Fruit fly (Drosophila melanogaster) whole organism, embryonic: Measurements from ENCODE around the gene ebd1.

ENCODE experiments used
- B-H1 ChIP-seq: fragments of 200-800 bp; sonication (Bioruptor generic); IDR thresholded peaks from 3 replicates; pipeline ENCODE4 v1.3.6; 2022; ENCODE audit warnings: missing biosample characterization, missing genetic modification characterization
- BtbVII ChIP-seq: fragments of 200-800 bp; sonication (Bioruptor generic); optimal IDR thresholded peaks from 3 replicates; lab custom pipeline; 2017; ENCODE audit warnings: missing biosample characterization, mild to moderate bottlenecking, missing genetic modification characterization
- CG10321 ChIP-seq: fragments of 200-800 bp; sonication (Bioruptor generic); IDR thresholded peaks from 2 replicates; pipeline ENCODE4 v1.3.6; 2022; ENCODE audit warnings: missing biosample characterization, missing genetic modification characterization
- CG11398 ChIP-seq: fragments of 200-800 bp; sonication (Bioruptor generic); optimal IDR thresholded peaks from 2 replicates; lab custom pipeline; 2016; ENCODE audit warnings: missing biosample characterization, missing genetic modification characterization
- CG11560 ChIP-seq: fragments of 200-800 bp; sonication (Bioruptor generic); IDR thresholded peaks from 3 replicates; pipeline ENCODE4 v1.3.6; 2022; ENCODE audit warnings: missing biosample characterization, missing genetic modification characterization
- CG13424 ChIP-seq: fragments of 200-800 bp; sonication (Bioruptor generic); optimal IDR thresholded peaks from 2 replicates; lab custom pipeline; 2019; ENCODE audit warnings: missing biosample characterization, mild to moderate bottlenecking, missing genetic modification characterization, moderate library complexity
- CG1529 ChIP-seq: fragments of 200-800 bp; sonication (Bioruptor generic); optimal IDR thresholded peaks from 3 replicates; lab custom pipeline; 2018; ENCODE audit warnings: missing biosample characterization, missing genetic modification characterization
- CG16813 ChIP-seq: fragments of 200-800 bp; sonication (Bioruptor generic); IDR thresholded peaks from 3 replicates; pipeline ENCODE4 v1.3.6; 2022; ENCODE audit warnings: missing biosample characterization, missing genetic modification characterization; ENCODE audit not compliant: partially characterized antibody
- CG17612 ChIP-seq: fragments of 200-800 bp; sonication (Bioruptor generic); IDR thresholded peaks from 2 replicates; pipeline ENCODE4 v1.3.6; 2022; ENCODE audit warnings: missing biosample characterization, missing genetic modification characterization
- CG1792 ChIP-seq: fragments of 200-800 bp; sonication (Bioruptor generic); optimal IDR thresholded peaks from 2 replicates; lab custom pipeline; 2016; ENCODE audit warnings: missing biosample characterization, missing genetic modification characterization
- CG30403 ChIP-seq: fragments of 200-800 bp; sonication (Bioruptor generic); optimal IDR thresholded peaks from 3 replicates; lab custom pipeline; 2016; ENCODE audit warnings: missing biosample characterization, missing genetic modification characterization
- CG3065 ChIP-seq: fragments of 200-800 bp; sonication (Bioruptor generic); optimal IDR thresholded peaks from 2 replicates; lab custom pipeline; 2016; ENCODE audit warnings: missing biosample characterization, missing genetic modification characterization
- CG31388 ChIP-seq: fragments of 200-800 bp; sonication (Bioruptor generic); optimal IDR thresholded peaks from 2 replicates; lab custom pipeline; 2016; ENCODE audit warnings: missing biosample characterization, missing genetic modification characterization
- CG4328 ChIP-seq: fragments of 200-800 bp; sonication (Bioruptor generic); optimal IDR thresholded peaks from 3 replicates; lab custom pipeline; 2017; ENCODE audit warnings: missing biosample characterization, missing genetic modification reagents, missing genetic modification characterization
- CG6654 ChIP-seq: fragments of 200-800 bp; sonication (Bioruptor generic); optimal IDR thresholded peaks from 2 replicates; lab custom pipeline; 2017; ENCODE audit warnings: missing biosample characterization, mild to moderate bottlenecking, missing genetic modification characterization
- CG6765 ChIP-seq: fragments of 200-800 bp; sonication (Bioruptor generic); optimal IDR thresholded peaks from 3 replicates; lab custom pipeline; 2017; ENCODE audit warnings: missing biosample characterization, mild to moderate bottlenecking, missing genetic modification characterization
- CG6854 ChIP-seq: fragments of 200-800 bp; sonication (Bioruptor generic); optimal IDR thresholded peaks from 3 replicates; lab custom pipeline; 2017; ENCODE audit warnings: missing biosample characterization, mild to moderate bottlenecking, missing genetic modification characterization
- CG7839 ChIP-seq: fragments of 200-800 bp; sonication (Bioruptor generic); optimal IDR thresholded peaks from 3 replicates; lab custom pipeline; 2018; ENCODE audit warnings: missing biosample characterization, mild to moderate bottlenecking, missing genetic modification characterization, moderate library complexity
- CG7928 ChIP-seq: fragments of 200-800 bp; sonication (Bioruptor generic); optimal IDR thresholded peaks from 2 replicates; lab custom pipeline; 2017; ENCODE audit warnings: missing biosample characterization, mild to moderate bottlenecking, missing genetic modification characterization
- CG8765 ChIP-seq: fragments of 200-800 bp; sonication (Bioruptor generic); IDR thresholded peaks from 2 replicates; pipeline ENCODE4 v1.3.6; 2022; ENCODE audit warnings: missing biosample characterization, missing genetic modification characterization
- CG9817 ChIP-seq: fragments of 200-800 bp; sonication (Bioruptor generic); optimal IDR thresholded peaks from 2 replicates; lab custom pipeline; 2018; ENCODE audit warnings: missing biosample characterization, mild to moderate bottlenecking, missing genetic modification characterization, moderate library complexity
- Chrac-16 ChIP-seq: fragments of 200-800 bp; sonication (Bioruptor generic); optimal IDR thresholded peaks from 3 replicates; lab custom pipeline; 2016; ENCODE audit warnings: missing biosample characterization, missing genetic modification characterization
- Dll ChIP-seq: fragments of 200-800 bp; sonication (Bioruptor generic); IDR thresholded peaks from 4 replicates; pipeline ENCODE4 v1.3.6; 2022; ENCODE audit warnings: missing biosample characterization, missing genetic modification characterization; ENCODE audit not compliant: partially characterized antibody
- Eip74EF ChIP-seq, 2 experiments: fragments of 200-800 bp in 1 of 2; fragments of >200 bp in 1 of 2; sonication (Bioruptor generic) in 1 of 2; optimal IDR thresholded peaks; 2 replicates each; lab custom pipeline; 2017 to 2019; ENCODE audit warnings: missing biosample characterization in 2 of 2, missing genetic modification characterization in 2 of 2, mild to moderate bottlenecking in 1 of 2, moderate library complexity in 1 of 2
- Fer3 ChIP-seq: fragments of 200-800 bp; sonication (Bioruptor generic); optimal IDR thresholded peaks from 2 replicates; lab custom pipeline; 2018; ENCODE audit warnings: missing biosample characterization, mild to moderate bottlenecking, missing genetic modification characterization, moderate library complexity
- Hr3 ChIP-seq: fragments of 200-800 bp; sonication (Bioruptor generic); optimal IDR thresholded peaks from 3 replicates; lab custom pipeline; 2016; ENCODE audit warnings: missing biosample characterization, missing genetic modification characterization
- Rx ChIP-seq: fragments of 200-800 bp; sonication (Bioruptor generic); IDR thresholded peaks from 2 replicates; pipeline ENCODE4 v1.3.6; 2022; ENCODE audit warnings: missing biosample characterization, missing genetic modification characterization
- bab2 ChIP-seq: fragments of 200-800 bp; sonication (Bioruptor generic); optimal IDR thresholded peaks from 2 replicates; lab custom pipeline; 2016; ENCODE audit warnings: missing biosample characterization, missing genetic modification characterization
- bcd ChIP-seq: fragments of 200-800 bp; sonication (Bioruptor generic); optimal IDR thresholded peaks from 2 replicates; lab custom pipeline; 2017; ENCODE audit warnings: missing biosample characterization, mild to moderate bottlenecking, missing genetic modification characterization
- croc ChIP-seq: fragments of 200-800 bp; sonication (Bioruptor generic); conservative IDR thresholded peaks from 3 replicates; pipeline ENCODE4 v1.3.6; 2022; ENCODE audit warnings: missing biosample characterization, missing genetic modification characterization
- crp ChIP-seq, 2 experiments: fragments of 200-800 bp; sonication (Bioruptor generic); optimal IDR thresholded peaks; 2 replicates in 1 of 2; 3 replicates in 1 of 2; lab custom pipeline; 2017; ENCODE audit warnings: missing biosample characterization in 2 of 2, missing genetic modification characterization in 2 of 2, mild to moderate bottlenecking in 1 of 2, moderate library complexity in 1 of 2
- ems ChIP-seq: fragments of 200-800 bp; sonication (Bioruptor generic); optimal IDR thresholded peaks from 3 replicates; lab custom pipeline; 2016; ENCODE audit warnings: missing biosample characterization, missing genetic modification characterization
- fd96Cb ChIP-seq: fragments of 200-800 bp; sonication (Bioruptor generic); optimal IDR thresholded peaks from 2 replicates; lab custom pipeline; 2018; ENCODE audit warnings: missing biosample characterization, mild to moderate bottlenecking, missing genetic modification characterization, moderate library complexity
- gem ChIP-seq: fragments of 200-800 bp; sonication (Bioruptor generic); optimal IDR thresholded peaks from 2 replicates; lab custom pipeline; 2019; ENCODE audit warnings: missing biosample characterization, mild to moderate bottlenecking, missing genetic modification characterization, moderate library complexity
- h ChIP-seq: fragments of >200 bp; optimal IDR thresholded peaks from 2 replicates; lab custom pipeline; 2017
- insv ChIP-seq, 2 experiments: fragments of 200-800 bp; sonication (Bioruptor generic); optimal IDR thresholded peaks; 3 replicates each; lab custom pipeline; 2016 to 2018; ENCODE audit warnings: missing biosample characterization in 2 of 2, missing genetic modification characterization in 2 of 2
- mld ChIP-seq: fragments of 200-800 bp; sonication (Bioruptor generic); IDR thresholded peaks from 3 replicates; pipeline ENCODE4 v1.3.6; 2022; ENCODE audit warnings: missing biosample characterization, missing genetic modification characterization; ENCODE audit not compliant: partially characterized antibody
- pnt ChIP-seq: fragments of 200-800 bp; sonication (Bioruptor generic); optimal IDR thresholded peaks from 3 replicates; lab custom pipeline; 2016; ENCODE audit warnings: missing biosample characterization, missing genetic modification characterization
- sima ChIP-seq: fragments of 200-800 bp; sonication (Bioruptor generic); optimal IDR thresholded peaks from 2 replicates; lab custom pipeline; 2016; ENCODE audit warnings: missing biosample characterization, missing genetic modification characterization
- slou ChIP-seq: fragments of 200-800 bp; sonication (Bioruptor generic); optimal IDR thresholded peaks from 3 replicates; lab custom pipeline; 2016; ENCODE audit warnings: missing biosample characterization, missing genetic modification characterization
- ssp ChIP-seq: fragments of 200-800 bp; sonication (Bioruptor generic); IDR thresholded peaks from 2 replicates; pipeline ENCODE4 v1.3.6; 2022; ENCODE audit warnings: missing biosample characterization, missing genetic modification characterization
- tap ChIP-seq: fragments of 200-800 bp; optimal IDR thresholded peaks from 3 replicates; lab custom pipeline; 2019; ENCODE audit warnings: missing biosample characterization, mild to moderate bottlenecking, missing genetic modification characterization, moderate library complexity
- toy ChIP-seq: fragments of 200-800 bp; sonication (Bioruptor generic); IDR thresholded peaks from 2 replicates; pipeline ENCODE4 v1.3.6; 2022; ENCODE audit warnings: missing biosample characterization, missing genetic modification characterization
- unc-4 ChIP-seq: fragments of 200-800 bp; sonication (Bioruptor generic); IDR thresholded peaks from 2 replicates; pipeline ENCODE4 v1.3.6; 2022; ENCODE audit warnings: missing biosample characterization, missing genetic modification characterization; ENCODE audit not compliant: partially characterized antibody
- usp ChIP-seq: fragments of >200 bp; optimal IDR thresholded peaks from 2 replicates; lab custom pipeline; 2017; ENCODE audit warnings: missing biosample characterization, missing genetic modification characterization
- wor ChIP-seq: fragments of 200-800 bp; sonication (Bioruptor generic); IDR thresholded peaks from 2 replicates; pipeline ENCODE4 v1.3.6; 2022; ENCODE audit warnings: missing biosample characterization, missing genetic modification characterization
- z ChIP-seq: fragments of 200-800 bp; sonication (Bioruptor generic); IDR thresholded peaks from 3 replicates; pipeline ENCODE4 v1.3.6; 2022; ENCODE audit warnings: missing biosample characterization, missing genetic modification characterization

ebd1 gene

dm6 chr3L:707992-708489, 22.7 kb upstream of the ebd1 start, which contains the start of gene CG13895 (continued):
- TF ChIP-seq sima (GFP tag; lab: Kevin White, UChicago), result no peak
- TF ChIP-seq, all 482 proteins: peak for 66

- TF ChIP-seq insv (GFP tag; optimal IDR thresholded peaks at IDR 0.05; lab: Kevin White, UChicago), result no peak
- TF ChIP-seq fd96Cb (tag; lab: Kevin White, UChicago), result peak; percentile 28
- no peak for TF ChIP-seq slou (GFP tag; lab: Kevin White, UChicago)
- no peak for TF ChIP-seq croc (GFP tag; lab: Robert Waterston, UW)
- TF ChIP-seq h (lab: Kevin White, UChicago), result no peak
- no peak for TF ChIP-seq CG17612 (GFP tag; lab: Robert Waterston, UW)
- TF ChIP-seq CG31388 (GFP tag; lab: Kevin White, UChicago), result no peak
- no peak for TF ChIP-seq pnt (GFP tag; lab: Kevin White, UChicago)
- no peak for TF ChIP-seq CG4328 (GFP tag; lab: Kevin White, UChicago)
- TF ChIP-seq z, result no peak
- no peak for TF ChIP-seq crp (GFP tag; optimal IDR thresholded peaks at IDR 0.05; lab: Kevin White, UChicago)
- no peak for TF ChIP-seq CG16813 (GFP tag; lab: Robert Waterston, UW)
- TF ChIP-seq ems (GFP tag; lab: Kevin White, UChicago), result no peak
- no peak for TF ChIP-seq BtbVII
- TF ChIP-seq CG30403 (GFP tag; lab: Kevin White, UChicago), result no peak
- TF ChIP-seq gem (tag; lab: Kevin White, UChicago), result peak; percentile 53
- TF ChIP-seq usp, result no peak
- TF ChIP-seq B-H1, result peak; percentile 38; the same call in 1 of the 3 replicates
- TF ChIP-seq CG9817 (tag; lab: Kevin White, UChicago), result no peak
- TF ChIP-seq toy, result no peak
- TF ChIP-seq Chrac-16 (GFP tag; lab: Kevin White, UChicago), result no peak
- TF ChIP-seq CG1529 (GFP tag; lab: Kevin White, UChicago), result no peak
- no peak for TF ChIP-seq CG6765 (GFP tag; lab: Kevin White, UChicago)
- TF ChIP-seq CG11398 (GFP tag; lab: Kevin White, UChicago), result no peak
- no peak for TF ChIP-seq ssp (GFP tag; lab: Robert Waterston, UW)
- TF ChIP-seq Eip74EF (GFP tag; optimal IDR thresholded peaks at IDR 0.05; lab: Kevin White, UChicago), result no peak
- no peak for TF ChIP-seq mld (GFP tag; lab: Robert Waterston, UW)
- no peak for TF ChIP-seq tap
- no peak for TF ChIP-seq unc-4 (GFP tag; lab: Robert Waterston, UW)
- no peak for TF ChIP-seq CG7928 (GFP tag; lab: Kevin White, UChicago)
- no peak for TF ChIP-seq CG10321 (GFP tag; lab: Robert Waterston, UW)
- no peak for TF ChIP-seq CG3065 (GFP tag; lab: Kevin White, UChicago)
- TF ChIP-seq Dll (GFP tag; lab: Robert Waterston, UW), result no peak
- TF ChIP-seq CG13424 (tag; lab: Kevin White, UChicago), result no peak
- no peak for TF ChIP-seq Hr3 (GFP tag; lab: Kevin White, UChicago)
- TF ChIP-seq bab2 (GFP tag; lab: Kevin White, UChicago), result no peak
- peak; percentile 34 for TF ChIP-seq CG7839 (tag; lab: Kevin White, UChicago)
- TF ChIP-seq Rx (GFP tag; lab: Robert Waterston, UW), result no peak
- peak; percentile 12 for TF ChIP-seq Fer3 (tag; lab: Kevin White, UChicago)
- TF ChIP-seq wor, result 0 out of 2 replicates have a peak, but pooled peaks have one; percentile 22
- no peak for TF ChIP-seq CG6654 (GFP tag; lab: Kevin White, UChicago)
- no peak for TF ChIP-seq CG1792
- no peak for TF ChIP-seq CG8765 (GFP tag; lab: Robert Waterston, UW)
- 0 out of 3 replicates have a peak, but pooled peaks have one; percentile 43 for TF ChIP-seq CG11560 (tag; lab: Robert Waterston, UW)
- no peak for TF ChIP-seq CG6854 (GFP tag; lab: Kevin White, UChicago)
- peak; percentile 36 for TF ChIP-seq bcd (GFP tag; lab: Kevin White, UChicago)
Observed at dm6 chr3L:704661-705543, 19.6 kb upstream of the ebd1 start.
